Worm (Caenorhabditis elegans): Measurements from ENCODE around the gene flp-24.

Gene flp-24

ce11 chrIII:752326-752725 lies 27.4 kb downstream of the flp-24 start, which contains the start of gene pat-12:
Gene pat-12 (minus strand): TSS chrIII:752426.
- TF ChIP-seq Y53F4B.3 (GFP tag; IDR thresholded peaks at IDR 0.05) (no peak), hlh-12 (tag; optimal IDR thresholded peaks at IDR 0.05) (no peak), somi-1 (GFP tag; optimal IDR thresholded peaks at IDR 0.05) (no peak), athp-1 (tag; optimal IDR thresholded peaks at IDR 0.05) (no peak), C17E4.6 (GFP tag; IDR thresholded peaks at IDR 0.05) (no peak), snpc-3.4 (tag; optimal IDR thresholded peaks at IDR 0.05) (no peak), sptf-2 (GFP tag; optimal IDR thresholded peaks at IDR 0.05) (no peak), ztf-26 (tag; optimal IDR thresholded peaks at IDR 0.05) (no peak), tbp1 (GFP tag; optimal IDR thresholded peaks at IDR 0.05) (no peak), let-607 (tag; optimal IDR thresholded peaks at IDR 0.05) (no peak), unc-130 (GFP tag; optimal IDR thresholded peaks at IDR 0.05) (no peak), attf-5 (GFP tag; optimal IDR thresholded peaks at IDR 0.05) (no peak), cebp-1 (GFP tag; IDR thresholded peaks at IDR 0.05) (no peak), cebp-1 (tag; optimal IDR thresholded peaks at IDR 0.05) (no peak), F23B12.7 (tag; optimal IDR thresholded peaks at IDR 0.05; ENCODE audit: insufficient read depth) (no peak)

- no peak for TF ChIP-seq F22D6.2 (tag; optimal IDR thresholded peaks at IDR 0.05)
- no peak for TF ChIP-seq Y56A3A.18 (GFP tag; IDR thresholded peaks at IDR 0.05)
- TF ChIP-seq ceh-100 (GFP tag; IDR thresholded peaks at IDR 0.05) = no peak
- TF ChIP-seq lin-54 (GFP tag; optimal IDR thresholded peaks at IDR 0.05) = no peak
- TF ChIP-seq hmg-20 (GFP tag; IDR thresholded peaks at IDR 0.05) = no peak
- no peak for TF ChIP-seq lin-26 (GFP tag; IDR thresholded peaks at IDR 0.05)
Observed at ce11 chrIII:754371-754770, 29.5 kb downstream of the flp-24 start.

ce11 chrIII:757981-758380 lies 33.1 kb downstream of the flp-24 start, which contains the start of gene T17H7.7:
Gene T17H7.7 (minus strand): TSS chrIII:758081.
- TF ChIP-seq Y95B8A.8 (GFP tag; IDR thresholded peaks at IDR 0.05) (no peak), B0019.2 (GFP tag; conservative IDR thresholded peaks at IDR 0.05) (no peak), repo-1 (tag; optimal IDR thresholded peaks at IDR 0.05) (no peak), Y53F4B.3 (GFP tag; IDR thresholded peaks at IDR 0.05) (no peak), dpff-1 (tag; optimal IDR thresholded peaks at IDR 0.05) (no peak), tbx-9 (tag; optimal IDR thresholded peaks at IDR 0.05; ENCODE audit: borderline replicate concordance) (no peak), ceh-79 (tag; optimal IDR thresholded peaks at IDR 0.05) (no peak), hmg-1.2 (GFP tag; IDR thresholded peaks at IDR 0.05) (no peak), ceh-91 (GFP tag; IDR thresholded peaks at IDR 0.05) (no peak), Y53G8AR.9 (GFP tag; conservative IDR thresholded peaks at IDR 0.05) (no peak), nfyb-1 (GFP tag; IDR thresholded peaks at IDR 0.05) (no peak)

ce11 chrIII:759675-760074 lies 34.8 kb downstream of the flp-24 start:
- TF ChIP-seq egl-44 (GFP tag; IDR thresholded peaks at IDR 0.05) (no peak), attf-5 (GFP tag; optimal IDR thresholded peaks at IDR 0.05) (no peak), lin-26 (GFP tag; IDR thresholded peaks at IDR 0.05) (no peak), cebp-1 (GFP tag; IDR thresholded peaks at IDR 0.05) (no peak), cebp-1 (tag; optimal IDR thresholded peaks at IDR 0.05) (peak; percentile 23)

- no peak for TF ChIP-seq C17E4.6 (GFP tag; IDR thresholded peaks at IDR 0.05)
Observed at ce11 chrIII:761476-761875, 36.6 kb downstream of the flp-24 start, which contains the start of gene nlp-52. Gene nlp-52 (plus strand): TSS chrIII:761776.

All from whole organism, young adult.